Fruit fly (Drosophila melanogaster): ENCODE measurements around the gene CG14667.
A peak's percentile ranks its signal among the peaks of the same experiment; 100 is the strongest.

Gene CG14667

DNA sequence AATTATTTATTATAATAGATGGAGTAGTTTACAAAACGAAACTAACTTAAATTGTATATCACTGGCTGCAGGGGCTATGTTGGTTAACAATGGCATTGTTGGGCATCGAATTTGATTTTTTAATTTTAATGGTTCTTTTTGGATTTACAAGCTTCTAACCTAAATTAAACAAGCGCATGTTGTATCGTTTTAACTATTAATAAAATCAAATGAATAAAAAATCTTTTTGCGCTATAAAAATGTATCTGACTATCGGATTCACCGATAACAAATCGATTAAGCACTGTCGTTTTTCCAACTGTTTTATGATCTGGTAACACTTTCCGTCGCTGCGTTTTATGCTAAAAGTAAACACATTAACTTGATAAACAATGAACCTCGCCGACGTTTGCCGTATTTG, at the start of gene CG14667, which contains the start of gene hd:
TSS of gene CG14667 (plus strand) at position 303 of the 400 bp plus-strand sequence.
TSS of gene hd (minus strand) at position 243 of the 400 bp plus-strand sequence.
- TF ChIP-seq CG11617 (GFP tag; optimal IDR thresholded peaks at IDR 0.05) (no peak), CG14711 (tag; optimal IDR thresholded peaks at IDR 0.05) (no peak), toe (GFP tag; optimal IDR thresholded peaks at IDR 0.05) (peak; percentile 50), CG12768 (GFP tag; optimal IDR thresholded peaks at IDR 0.05) (no peak), Clk (GFP tag; optimal IDR thresholded peaks at IDR 0.05) (no peak), Mnt (GFP tag; optimal IDR thresholded peaks at IDR 0.05) (peak; percentile 14), bab1 (GFP tag; optimal IDR thresholded peaks at IDR 0.05) (no peak)

DNA sequence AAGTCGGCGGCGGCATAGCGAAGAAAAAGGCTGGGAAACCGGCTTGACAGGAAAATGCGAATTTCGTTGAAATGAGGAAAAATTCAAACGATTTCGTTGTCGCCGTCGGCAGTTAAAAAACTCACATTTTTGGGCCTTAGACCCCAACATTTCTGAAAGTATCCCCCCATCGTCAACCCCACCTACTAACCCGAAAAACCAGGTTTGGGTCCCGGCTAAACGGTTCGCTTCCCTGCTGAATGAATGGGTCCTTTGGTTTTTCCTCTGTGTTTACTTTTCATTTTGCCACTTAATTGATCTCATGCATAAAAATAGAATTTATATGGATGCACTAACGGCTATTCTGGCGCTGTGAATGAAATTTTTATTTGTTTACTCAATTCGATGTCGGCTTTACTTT, 48.7 kb upstream of the CG14667 start:
- no peak for TF ChIP-seq Mnt (GFP tag; optimal IDR thresholded peaks at IDR 0.05)
- no peak for TF ChIP-seq CG5204 (GFP tag; optimal IDR thresholded peaks at IDR 0.05)
- no peak for TF ChIP-seq cnc (optimal IDR thresholded peaks at IDR 0.05)
- no peak for TF ChIP-seq pad (GFP tag; optimal IDR thresholded peaks at IDR 0.05)
- TF ChIP-seq Clk (GFP tag; optimal IDR thresholded peaks at IDR 0.05): no peak
- TF ChIP-seq CG11617 (GFP tag; optimal IDR thresholded peaks at IDR 0.05): no peak
- no peak for TF ChIP-seq CG14711 (tag; optimal IDR thresholded peaks at IDR 0.05)
- no peak for TF ChIP-seq CG12768 (GFP tag; optimal IDR thresholded peaks at IDR 0.05)
- TF ChIP-seq ovo (GFP tag; optimal IDR thresholded peaks at IDR 0.05): no peak

DNA sequence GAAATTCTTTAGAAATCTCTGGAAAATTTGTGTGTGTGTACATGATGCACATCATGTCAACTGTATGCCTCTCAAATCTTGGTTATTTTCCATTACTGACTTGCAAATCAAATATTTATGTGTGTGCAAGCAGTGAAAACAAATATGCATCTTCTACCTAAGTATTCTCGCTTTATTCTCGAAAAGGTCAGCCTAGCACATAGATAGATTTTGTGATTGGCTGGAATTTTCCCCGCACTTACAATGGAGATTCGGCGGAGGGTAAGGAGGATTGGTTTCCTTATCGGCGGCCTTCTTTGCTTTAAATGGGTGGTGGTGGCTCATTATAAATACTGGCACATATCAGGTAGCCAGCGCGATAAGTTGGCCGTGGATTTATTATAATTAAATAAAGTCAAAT, 46.9 kb upstream of the CG14667 start:
- no peak for TF ChIP-seq Clk (GFP tag; optimal IDR thresholded peaks at IDR 0.05)
- TF ChIP-seq cic (GFP tag; optimal IDR thresholded peaks at IDR 0.05): no peak
- no peak for TF ChIP-seq tj (GFP tag; optimal IDR thresholded peaks at IDR 0.05)
- TF ChIP-seq CG5204 (GFP tag; optimal IDR thresholded peaks at IDR 0.05): no peak
- no peak for TF ChIP-seq toe (GFP tag; optimal IDR thresholded peaks at IDR 0.05)
- no peak for TF ChIP-seq CG33017 (tag; optimal IDR thresholded peaks at IDR 0.05)
- TF ChIP-seq CG11617 (GFP tag; optimal IDR thresholded peaks at IDR 0.05): no peak
- TF ChIP-seq Crg-1 (GFP tag; optimal IDR thresholded peaks at IDR 0.05): no peak
- TF ChIP-seq CG7101 (tag; optimal IDR thresholded peaks at IDR 0.05): no peak

DNA sequence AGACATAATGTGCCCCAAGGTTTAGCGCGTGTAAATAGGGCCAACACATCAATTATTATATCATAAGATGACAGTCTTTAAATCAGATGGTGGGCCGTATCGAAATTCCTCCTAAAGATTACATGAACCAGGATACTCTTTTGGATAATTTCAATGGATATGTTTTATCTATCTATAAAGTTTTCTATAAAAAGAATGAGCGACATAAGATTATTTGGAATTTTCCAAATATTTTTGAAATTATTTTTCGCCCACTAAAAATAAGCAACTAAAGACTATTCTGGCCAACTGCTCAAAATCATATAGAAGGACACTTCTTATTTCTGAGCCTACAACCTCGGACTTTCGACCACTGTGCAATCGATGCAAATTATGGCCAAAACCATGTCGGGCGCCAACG, 44.5 kb upstream of the CG14667 start:
- TF ChIP-seq cic (GFP tag; optimal IDR thresholded peaks at IDR 0.05): no peak
- TF ChIP-seq Crg-1 (GFP tag; optimal IDR thresholded peaks at IDR 0.05): no peak
- TF ChIP-seq CG1620 (GFP tag; optimal IDR thresholded peaks at IDR 0.05): no peak
- TF ChIP-seq tj (GFP tag; optimal IDR thresholded peaks at IDR 0.05): no peak
- TF ChIP-seq CG7101 (tag; optimal IDR thresholded peaks at IDR 0.05): no peak
- no peak for TF ChIP-seq CG7045 (GFP tag; optimal IDR thresholded peaks at IDR 0.05)
- TF ChIP-seq Mnt (GFP tag; optimal IDR thresholded peaks at IDR 0.05): no peak
- no peak for TF ChIP-seq cnc (optimal IDR thresholded peaks at IDR 0.05)
- TF ChIP-seq CG11617 (GFP tag; optimal IDR thresholded peaks at IDR 0.05): no peak
- TF ChIP-seq CG33017 (tag; optimal IDR thresholded peaks at IDR 0.05): no peak
- no peak for TF ChIP-seq Hr96 (GFP tag; optimal IDR thresholded peaks at IDR 0.05)
- TF ChIP-seq CG5204 (GFP tag; optimal IDR thresholded peaks at IDR 0.05): no peak
- TF ChIP-seq kay (GFP tag; ENCODE audit: borderline replicate concordance): no peak
- TF ChIP-seq bab1 (GFP tag; optimal IDR thresholded peaks at IDR 0.05): no peak

DNA sequence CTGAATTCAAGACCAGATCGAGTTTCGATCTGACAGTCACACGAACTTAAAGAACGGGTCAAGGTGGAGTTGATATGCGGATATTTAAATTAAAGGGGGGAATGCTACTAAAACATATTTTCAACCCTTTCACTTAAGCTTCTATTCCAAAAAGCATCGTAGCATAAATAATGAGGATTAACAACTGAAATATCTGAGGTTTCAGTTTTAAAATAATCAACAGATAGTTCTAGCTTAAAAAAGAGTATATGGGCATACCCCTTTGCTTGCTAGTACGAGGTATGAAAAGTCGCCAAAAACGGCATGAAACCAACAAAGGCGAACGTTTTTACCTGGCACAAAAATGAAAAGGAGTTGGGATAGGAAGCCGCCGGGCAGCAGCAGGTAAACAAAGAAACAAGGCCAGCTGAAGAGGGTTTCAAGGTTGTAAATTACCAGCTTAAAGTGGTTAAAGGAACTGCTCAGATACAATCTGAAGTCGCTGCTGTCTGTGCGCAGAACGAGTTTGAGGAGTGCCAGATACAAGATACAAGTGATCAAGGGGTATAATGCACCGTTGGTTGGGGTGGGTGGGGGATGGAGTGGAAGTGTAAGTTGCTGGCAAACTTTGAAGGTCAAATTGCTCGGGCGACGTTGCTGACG, 42.9 kb upstream of the CG14667 start:
- TF ChIP-seq Crg-1 (GFP tag; optimal IDR thresholded peaks at IDR 0.05) (no peak), CG11617 (GFP tag; optimal IDR thresholded peaks at IDR 0.05) (no peak), cic (GFP tag; optimal IDR thresholded peaks at IDR 0.05) (no peak), CG12768 (GFP tag; optimal IDR thresholded peaks at IDR 0.05) (no peak), tj (GFP tag; optimal IDR thresholded peaks at IDR 0.05) (no peak), CG5204 (GFP tag; optimal IDR thresholded peaks at IDR 0.05) (no peak), Clk (GFP tag; optimal IDR thresholded peaks at IDR 0.05) (no peak), Mnt (GFP tag; optimal IDR thresholded peaks at IDR 0.05) (no peak), CG1620 (GFP tag; optimal IDR thresholded peaks at IDR 0.05) (no peak), Hr96 (GFP tag; optimal IDR thresholded peaks at IDR 0.05) (no peak), ovo (GFP tag; optimal IDR thresholded peaks at IDR 0.05) (no peak), CG7101 (tag; optimal IDR thresholded peaks at IDR 0.05) (no peak), cnc (optimal IDR thresholded peaks at IDR 0.05) (no peak), toe (GFP tag; optimal IDR thresholded peaks at IDR 0.05) (no peak), bab1 (GFP tag; optimal IDR thresholded peaks at IDR 0.05) (no peak)

DNA sequence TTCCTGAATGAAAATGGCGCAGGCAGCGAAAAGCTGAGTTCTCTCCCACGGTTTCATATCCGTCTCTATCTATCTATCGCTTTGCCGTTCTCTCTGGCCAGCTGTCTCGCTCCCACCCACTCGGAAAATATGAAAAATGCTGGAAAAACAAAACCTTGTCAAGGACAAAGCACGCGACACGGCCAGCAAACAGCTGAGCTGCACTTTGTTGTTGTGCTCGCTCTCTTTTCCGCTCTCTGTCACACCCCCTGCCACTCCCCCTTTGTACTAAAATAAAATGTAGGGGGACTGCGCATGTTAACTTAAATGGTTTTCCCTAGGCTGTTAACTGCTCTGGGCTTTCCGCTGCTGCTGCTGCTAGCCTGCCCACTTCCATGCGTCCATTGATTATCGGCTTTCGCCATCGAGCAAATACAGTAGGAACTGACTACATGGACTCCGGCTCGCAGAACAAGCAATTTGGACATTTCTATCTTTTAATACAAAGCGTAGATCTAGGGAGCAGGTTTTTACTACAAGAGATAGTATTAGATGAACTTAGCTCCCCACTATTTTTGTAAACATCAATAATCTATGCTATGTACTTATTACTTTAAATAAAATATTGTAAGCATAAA, 28.0 kb upstream of the CG14667 start:
- no peak for TF ChIP-seq CG33017 (tag; optimal IDR thresholded peaks at IDR 0.05)
- TF ChIP-seq CG14711 (tag; optimal IDR thresholded peaks at IDR 0.05): no peak
- no peak for TF ChIP-seq CG11617 (GFP tag; optimal IDR thresholded peaks at IDR 0.05)
- no peak for TF ChIP-seq tj (GFP tag; optimal IDR thresholded peaks at IDR 0.05)
- no peak for TF ChIP-seq CG7045 (GFP tag; optimal IDR thresholded peaks at IDR 0.05)
- TF ChIP-seq CG12768 (GFP tag; optimal IDR thresholded peaks at IDR 0.05): no peak
- TF ChIP-seq Mnt (GFP tag; optimal IDR thresholded peaks at IDR 0.05): no peak
- TF ChIP-seq CG7101 (tag; optimal IDR thresholded peaks at IDR 0.05): no peak
- no peak for TF ChIP-seq kay (GFP tag; ENCODE audit: borderline replicate concordance)
- no peak for TF ChIP-seq cnc (optimal IDR thresholded peaks at IDR 0.05)
